Fruit fly (Drosophila melanogaster): ENCODE measurements around the gene GstD3.

DNA sequence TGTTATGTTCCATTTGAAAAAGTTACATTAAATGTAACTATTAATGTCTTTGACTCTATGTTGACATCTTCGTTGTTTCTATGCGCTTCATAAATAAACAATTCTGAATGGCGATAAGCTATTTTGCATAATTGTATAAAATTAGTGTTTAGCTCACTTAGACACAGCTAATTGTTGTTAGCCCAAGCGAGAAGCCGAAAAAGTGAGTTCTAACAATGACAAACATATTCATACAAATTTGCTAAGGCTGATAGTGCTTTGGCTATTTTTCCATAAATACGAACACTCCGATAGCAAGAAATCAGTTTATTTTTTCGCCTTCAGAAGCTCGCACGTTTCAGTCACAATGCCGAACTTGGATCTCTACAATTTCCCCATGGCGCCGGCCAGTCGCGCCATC is 5.3 kb downstream of the GstD3 start, which contains the start of gene GstD7:
- no peak for TF ChIP-seq Ets98B (GFP tag; IDR thresholded peaks at IDR 0.05)
- no peak for TF ChIP-seq CG8159 (tag; optimal IDR thresholded peaks at IDR 0.05)
- no peak for TF ChIP-seq CG15710 (tag; optimal IDR thresholded peaks at IDR 0.05)
- TF ChIP-seq CG12605 (GFP tag; IDR thresholded peaks at IDR 0.05), result no peak
- TF ChIP-seq CG10348 (GFP tag; IDR thresholded peaks at IDR 0.05), result no peak
- TF ChIP-seq CG9948 (tag; optimal IDR thresholded peaks at IDR 0.05), result no peak
- TF ChIP-seq Pif1A (GFP tag; optimal IDR thresholded peaks at IDR 0.05), result no peak
- TF ChIP-seq CG32121 (GFP tag; IDR thresholded peaks at IDR 0.05), result no peak
- TF ChIP-seq rn (GFP tag; IDR thresholded peaks at IDR 0.05), result no peak
- no peak for TF ChIP-seq Snoo (tag; optimal IDR thresholded peaks at IDR 0.05)
- no peak for TF ChIP-seq CG17806 (tag; optimal IDR thresholded peaks at IDR 0.05)
- no peak for TF ChIP-seq CG14655 (GFP tag; optimal IDR thresholded peaks at IDR 0.05)

Measured in whole organism, pupa.